Fruit fly (Drosophila melanogaster): Measurements from ENCODE around the gene GCS1.

GCS1 gene

dm6 chrX:11348829-11349228 is 1.0 kb upstream of the GCS1 start, which contains the start of gene CG1738 (continued):
- peak; percentile 1 to 5 for TF ChIP-seq dpn (GFP tag; optimal IDR thresholded peaks at IDR 0.05)
- TF ChIP-seq CG10209 (GFP tag; optimal IDR thresholded peaks at IDR 0.05): no peak
- no peak for TF ChIP-seq her (GFP tag; optimal IDR thresholded peaks at IDR 0.05)
- no peak for TF ChIP-seq bigmax (GFP tag; optimal IDR thresholded peaks at IDR 0.05)
- 0 out of 2 replicates have a peak, but pooled peaks have one; percentile 8 for TF ChIP-seq vvl (GFP tag; IDR thresholded peaks at IDR 0.05)
- no peak for TF ChIP-seq CG14050 (GFP tag; IDR thresholded peaks at IDR 0.05)
- no peak for TF ChIP-seq CG31224 (GFP tag; IDR thresholded peaks at IDR 0.05)
- TF ChIP-seq Stat92E (GFP tag; optimal IDR thresholded peaks at IDR 0.05): no peak
- TF ChIP-seq CG9797 (GFP tag; optimal IDR thresholded peaks at IDR 0.05): no peak
- TF ChIP-seq mld (GFP tag; IDR thresholded peaks at IDR 0.05; ENCODE audit: partially characterized antibody): no peak
- TF ChIP-seq HmgD (GFP tag; optimal IDR thresholded peaks at IDR 0.05): no peak
- no peak for TF ChIP-seq D (optimal IDR thresholded peaks at IDR 0.05)
- no peak for TF ChIP-seq D (GFP tag; optimal IDR thresholded peaks at IDR 0.05)
- TF ChIP-seq CG30431 (GFP tag; optimal IDR thresholded peaks at IDR 0.05): no peak
- no peak for TF ChIP-seq CG17802 (tag; optimal IDR thresholded peaks at IDR 0.05)
- TF ChIP-seq trh (GFP tag; optimal IDR thresholded peaks at IDR 0.05): no peak
- TF ChIP-seq insv (GFP tag; optimal IDR thresholded peaks at IDR 0.05): no peak
- TF ChIP-seq slbo (GFP tag; IDR thresholded peaks at IDR 0.05): peak; percentile 55
- TF ChIP-seq YL-1 (GFP tag; optimal IDR thresholded peaks at IDR 0.05): no peak
- TF ChIP-seq Awh (GFP tag; IDR thresholded peaks at IDR 0.05): no peak
- TF ChIP-seq lbe (GFP tag; optimal IDR thresholded peaks at IDR 0.05): no peak
- TF ChIP-seq CG2120 (GFP tag; optimal IDR thresholded peaks at IDR 0.05): peak; percentile 36
- TF ChIP-seq Hr3 (GFP tag; optimal IDR thresholded peaks at IDR 0.05): no peak
- TF ChIP-seq CG7963 (GFP tag; IDR thresholded peaks at IDR 0.05; ENCODE audit: partially characterized antibody): no peak
- no peak for TF ChIP-seq prd (optimal IDR thresholded peaks at IDR 0.05)
- TF ChIP-seq prd (GFP tag; IDR thresholded peaks at IDR 0.05): no peak
- no peak for TF ChIP-seq Camta (GFP tag; optimal IDR thresholded peaks at IDR 0.05)
- TF ChIP-seq Myb (GFP tag; optimal IDR thresholded peaks at IDR 0.05): no peak
- TF ChIP-seq CG18764 (GFP tag; optimal IDR thresholded peaks at IDR 0.05): no peak
- peak; percentile 30 for TF ChIP-seq phol (tag; optimal IDR thresholded peaks at IDR 0.05)
- TF ChIP-seq CG12391 (tag; optimal IDR thresholded peaks at IDR 0.05): peak; percentile 1
- TF ChIP-seq zfh2 (GFP tag; optimal IDR thresholded peaks at IDR 0.05): no peak
- peak; percentile 31; the same call in 1 of the 2 replicates for TF ChIP-seq NFAT (GFP tag; IDR thresholded peaks at IDR 0.05)
- TF ChIP-seq gsb-n (tag; optimal IDR thresholded peaks at IDR 0.05): no peak
- TF ChIP-seq CG4854 (GFP tag; optimal IDR thresholded peaks at IDR 0.05): no peak
- TF ChIP-seq pan (optimal IDR thresholded peaks at IDR 0.05): no peak
- TF ChIP-seq pan (GFP tag; optimal IDR thresholded peaks at IDR 0.05 in 1 of 2, IDR thresholded peaks at IDR 0.05 in 1 of 2): no peak
- TF ChIP-seq tll (GFP tag; optimal IDR thresholded peaks at IDR 0.05): no peak
- peak; percentile 26 for TF ChIP-seq CG11504 (tag; optimal IDR thresholded peaks at IDR 0.05)
- no peak for TF ChIP-seq CG12942 (GFP tag; optimal IDR thresholded peaks at IDR 0.05)
- TF ChIP-seq Nf-YA (GFP tag; IDR thresholded peaks at IDR 0.05): no peak
- TF ChIP-seq Hey (tag; optimal IDR thresholded peaks at IDR 0.05): no peak
- TF ChIP-seq CG10147 (GFP tag; optimal IDR thresholded peaks at IDR 0.05): no peak
- TF ChIP-seq pros (GFP tag; optimal IDR thresholded peaks at IDR 0.05): no peak
- TF ChIP-seq CG1647 (GFP tag; optimal IDR thresholded peaks at IDR 0.05): no peak
- no peak for TF ChIP-seq Jarid2 (GFP tag; optimal IDR thresholded peaks at IDR 0.05)
- TF ChIP-seq bcd (GFP tag; optimal IDR thresholded peaks at IDR 0.05): no peak
- peak; percentile 60 for TF ChIP-seq MBD-R2 (GFP tag; IDR thresholded peaks at IDR 0.05)
- no peak for TF ChIP-seq CG43689 (GFP tag; IDR thresholded peaks at IDR 0.05)
- TF ChIP-seq CG12219 (GFP tag; optimal IDR thresholded peaks at IDR 0.05): no peak
- TF ChIP-seq Adf1 (GFP tag; IDR thresholded peaks at IDR 0.05): no peak
- no peak for TF ChIP-seq CG11398 (GFP tag; optimal IDR thresholded peaks at IDR 0.05)
